Worm (Caenorhabditis elegans): ENCODE data around the gene snu-23.

DNA sequence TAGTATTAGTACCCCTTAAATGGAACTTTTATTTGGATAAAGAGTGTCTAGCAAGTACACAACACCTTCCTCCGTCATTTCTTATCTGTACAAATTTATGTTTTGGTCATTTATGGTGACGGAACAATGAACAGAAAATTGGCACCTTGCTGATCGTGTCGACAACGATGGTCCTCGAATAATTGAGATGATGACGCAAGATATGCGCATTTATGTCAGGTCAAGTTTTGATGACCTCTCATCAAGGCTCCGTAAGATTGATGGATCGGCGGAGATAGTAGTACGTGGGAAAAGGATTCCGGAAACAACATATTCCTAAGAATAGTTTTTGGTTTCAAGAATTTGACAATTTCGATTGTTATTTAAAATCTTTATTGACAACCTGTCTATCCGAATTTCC, 35.8 kb downstream of the snu-23 start:
- no peak for TF ChIP-seq W03F9.2 (tag; optimal IDR thresholded peaks at IDR 0.05)
- no peak for TF ChIP-seq him-1 (tag; optimal IDR thresholded peaks at IDR 0.05)
- TF ChIP-seq dao-5 (tag; optimal IDR thresholded peaks at IDR 0.05) = no peak
